Fruit fly (Drosophila melanogaster): ENCODE results near the gene Alms1a.

DNA sequence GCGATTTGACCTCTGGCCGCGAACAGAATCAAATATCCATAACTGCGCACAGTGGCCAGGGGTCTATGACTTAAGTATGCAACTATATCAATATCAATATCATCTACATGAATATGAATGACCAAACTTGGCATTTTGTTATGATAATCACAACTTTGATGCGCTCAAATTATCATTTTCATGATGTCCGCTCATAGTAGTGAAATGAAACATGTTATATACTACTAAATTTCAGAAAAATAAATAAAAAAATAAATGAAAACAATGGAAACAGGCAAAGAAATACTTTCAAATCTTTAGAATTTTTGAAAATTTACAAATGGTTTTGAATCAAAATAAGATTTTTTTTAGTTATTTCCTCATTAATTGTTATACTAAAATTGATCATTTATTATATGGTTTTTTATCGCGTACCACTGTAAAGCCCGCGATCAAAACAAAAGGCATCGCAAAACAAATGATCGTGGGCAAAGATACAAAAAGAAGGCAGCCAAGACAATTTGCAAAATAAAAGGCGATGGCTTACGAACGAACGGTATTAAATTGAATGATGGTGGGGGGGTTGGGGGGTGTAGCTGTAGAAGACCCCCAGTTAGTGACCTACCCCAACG lies 24.9 kb upstream of the Alms1a start:
- TF ChIP-seq CG7045 (GFP tag; optimal IDR thresholded peaks at IDR 0.05) (no peak), kay (GFP tag; ENCODE audit: borderline replicate concordance) (no peak), pad (GFP tag; optimal IDR thresholded peaks at IDR 0.05) (no peak), CG1620 (GFP tag; optimal IDR thresholded peaks at IDR 0.05) (no peak), CG12768 (GFP tag; optimal IDR thresholded peaks at IDR 0.05) (no peak), tj (GFP tag; optimal IDR thresholded peaks at IDR 0.05) (no peak), bab1 (GFP tag; optimal IDR thresholded peaks at IDR 0.05) (no peak), CG5204 (GFP tag; optimal IDR thresholded peaks at IDR 0.05) (no peak), Clk (GFP tag; optimal IDR thresholded peaks at IDR 0.05) (no peak), CG11617 (GFP tag; optimal IDR thresholded peaks at IDR 0.05) (no peak), cic (GFP tag; optimal IDR thresholded peaks at IDR 0.05) (no peak), cnc (optimal IDR thresholded peaks at IDR 0.05) (no peak), Crg-1 (GFP tag; optimal IDR thresholded peaks at IDR 0.05) (no peak), ovo (GFP tag; optimal IDR thresholded peaks at IDR 0.05) (no peak)
